Fruit fly (Drosophila melanogaster) whole organism, pupa: ENCODE results near the gene D2hgdh.
A peak's percentile ranks its signal among the peaks of the same experiment; 100 is the strongest.

ENCODE experiments used
- CG10348 ChIP-seq: fragments of 200-800 bp; sonication (Bioruptor generic); IDR thresholded peaks from 2 replicates; pipeline ENCODE4 v1.3.6; 2022; ENCODE audit warnings: missing biosample characterization, missing genetic modification characterization
- CG12605 ChIP-seq: fragments of 200-800 bp; sonication (Bioruptor generic); IDR thresholded peaks from 2 replicates; pipeline ENCODE4 v1.3.6; 2022; ENCODE audit warnings: missing biosample characterization, missing genetic modification characterization
- CG13204 ChIP-seq: fragments of 200-800 bp; sonication (Bioruptor generic); optimal IDR thresholded peaks from 2 replicates; lab custom pipeline; 2018; ENCODE audit warnings: missing biosample characterization, mild to moderate bottlenecking, missing genetic modification characterization, moderate library complexity
- CG14655 ChIP-seq: fragments of 200-800 bp; sonication (Bioruptor generic); optimal IDR thresholded peaks from 3 replicates; lab custom pipeline; 2017; ENCODE audit warnings: mild to moderate bottlenecking, missing biosample characterization, missing genetic modification reagents, missing genetic modification characterization
- CG15710 ChIP-seq: fragments of 200-800 bp; sonication (Bioruptor generic); optimal IDR thresholded peaks from 2 replicates; lab custom pipeline; 2018; ENCODE audit warnings: missing biosample characterization, mild to moderate bottlenecking, missing genetic modification characterization, moderate library complexity
- CG17806 ChIP-seq: fragments of 200-800 bp; sonication (Bioruptor generic); optimal IDR thresholded peaks from 2 replicates; lab custom pipeline; 2018; ENCODE audit warnings: missing biosample characterization, mild to moderate bottlenecking, missing genetic modification characterization, moderate library complexity
- CG32121 ChIP-seq: fragments of 200-800 bp; sonication (Bioruptor generic); IDR thresholded peaks from 2 replicates; pipeline ENCODE4 v1.3.6; 2022; ENCODE audit warnings: missing biosample characterization, missing genetic modification characterization
- CG34367 ChIP-seq: fragments of 200-800 bp; sonication (Bioruptor generic); optimal IDR thresholded peaks from 2 replicates; lab custom pipeline; 2018; ENCODE audit warnings: missing biosample characterization, mild to moderate bottlenecking, missing genetic modification characterization
- CG4496 ChIP-seq: fragments of 200-800 bp; sonication (Bioruptor generic); IDR thresholded peaks from 3 replicates; pipeline ENCODE4 v1.3.6; 2022; ENCODE audit warnings: missing biosample characterization, missing genetic modification characterization
- CG8159 ChIP-seq: fragments of 200-800 bp; sonication (Bioruptor generic); optimal IDR thresholded peaks from 3 replicates; lab custom pipeline; 2018; ENCODE audit warnings: missing biosample characterization, mild to moderate bottlenecking, missing genetic modification characterization, moderate library complexity
- CG8301 ChIP-seq: fragments of 200-800 bp; sonication (Bioruptor generic); optimal IDR thresholded peaks from 2 replicates; lab custom pipeline; 2018; ENCODE audit warnings: missing biosample characterization, mild to moderate bottlenecking, missing genetic modification characterization
- CG9948 ChIP-seq: fragments of 200-800 bp; sonication (Bioruptor generic); optimal IDR thresholded peaks from 2 replicates; lab custom pipeline; 2018; ENCODE audit warnings: missing biosample characterization, mild to moderate bottlenecking, missing genetic modification characterization, moderate library complexity
- D1 ChIP-seq: fragments of 200-800 bp; sonication (Bioruptor generic); optimal IDR thresholded peaks from 2 replicates; lab custom pipeline; 2018; ENCODE audit warnings: missing biosample characterization, mild to moderate bottlenecking, missing genetic modification characterization, moderate library complexity
- EcR ChIP-seq: fragments of 200-800 bp; sonication (Bioruptor generic); optimal IDR thresholded peaks from 3 replicates; lab custom pipeline; 2019; ENCODE audit warnings: missing biosample characterization, missing genetic modification characterization, mild to moderate bottlenecking, moderate library complexity, missing genetic modification reagents
- Ets98B ChIP-seq: fragments of 200-800 bp; sonication (Bioruptor generic); IDR thresholded peaks from 2 replicates; pipeline ENCODE4 v1.3.6; 2022; ENCODE audit warnings: missing biosample characterization, missing genetic modification characterization
- Pif1A ChIP-seq: fragments of 200-800 bp; sonication (Bioruptor generic); optimal IDR thresholded peaks from 3 replicates; lab custom pipeline; 2016; ENCODE audit warnings: missing biosample characterization, missing genetic modification characterization
- Pif1B ChIP-seq: fragments of 200-800 bp; sonication (Bioruptor generic); optimal IDR thresholded peaks from 3 replicates; lab custom pipeline; 2016; ENCODE audit warnings: missing biosample characterization, missing genetic modification characterization
- Snoo ChIP-seq: fragments of 200-800 bp; sonication (Bioruptor generic); optimal IDR thresholded peaks from 3 replicates; lab custom pipeline; 2017; ENCODE audit warnings: missing biosample characterization, mild to moderate bottlenecking, missing genetic modification characterization, inconsistent platforms
- fd96Ca ChIP-seq: fragments of 200-800 bp; sonication (Bioruptor generic); IDR thresholded peaks from 3 replicates; pipeline ENCODE4 v1.3.6; 2022; ENCODE audit warnings: missing biosample characterization, missing genetic modification characterization
- gl ChIP-seq: fragments of 200-800 bp; sonication (Bioruptor generic); optimal IDR thresholded peaks from 2 replicates; lab custom pipeline; 2018; ENCODE audit warnings: missing biosample characterization, mild to moderate bottlenecking, missing genetic modification characterization
- rn ChIP-seq: fragments of 200-800 bp; sonication (Bioruptor generic); IDR thresholded peaks from 2 replicates; pipeline ENCODE4 v1.3.6; 2022; ENCODE audit warnings: missing biosample characterization, missing genetic modification characterization

D2hgdh gene

DNA sequence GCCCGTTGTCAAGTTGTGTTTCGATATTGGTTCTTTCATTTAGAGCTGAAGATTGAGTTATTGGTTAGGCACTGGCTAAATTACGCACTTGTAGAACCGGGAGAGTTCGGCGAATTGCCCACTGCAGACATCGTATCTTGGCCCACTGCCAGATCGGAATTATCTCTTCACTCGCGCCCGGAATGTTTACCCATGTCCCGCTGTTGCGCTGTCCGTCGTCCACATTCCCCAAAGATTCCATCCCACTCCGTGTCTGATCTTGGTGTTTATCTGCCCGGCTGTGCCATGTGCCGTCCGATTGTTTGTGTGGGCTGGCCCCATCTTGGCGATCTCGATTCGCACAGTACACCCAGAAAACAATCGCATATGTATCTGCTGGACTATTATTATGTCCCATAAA, 36.9 kb upstream of the D2hgdh start:
- TF ChIP-seq CG8301, result no peak
- no peak for TF ChIP-seq D1 (tag; lab: Kevin White, UChicago)
- no peak for TF ChIP-seq rn
- TF ChIP-seq CG15710 (tag; lab: Kevin White, UChicago), result no peak
- no peak for TF ChIP-seq CG9948

DNA sequence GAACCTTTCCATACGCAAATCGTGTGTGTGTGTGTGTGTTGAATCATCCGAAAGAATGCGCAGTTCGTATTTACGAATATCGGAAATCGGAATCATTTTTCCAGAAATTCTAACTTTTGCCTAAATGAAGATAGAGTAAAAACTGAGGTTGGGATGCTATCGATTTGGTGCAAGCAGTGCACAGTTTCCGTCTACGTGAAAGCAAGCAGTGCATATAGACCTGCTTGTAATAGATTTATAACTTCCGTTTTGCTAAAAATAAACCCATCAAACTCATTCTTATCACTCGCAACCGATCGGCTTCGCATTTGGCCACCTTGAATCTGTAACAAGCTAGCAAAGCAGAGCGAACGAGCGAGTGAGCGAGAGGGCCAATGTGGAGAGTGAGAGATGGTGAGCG, 34.9 kb upstream of the D2hgdh start:
- TF ChIP-seq CG13204 (GFP tag; lab: Kevin White, UChicago) (no peak), Pif1A (GFP tag; lab: Kevin White, UChicago) (no peak), CG12605 (GFP tag; lab: Robert Waterston, UW) (no peak), CG34367 (tag; lab: Kevin White, UChicago) (no peak), CG14655 (GFP tag; lab: Kevin White, UChicago) (no peak), Pif1B (GFP tag; lab: Kevin White, UChicago) (no peak)

DNA sequence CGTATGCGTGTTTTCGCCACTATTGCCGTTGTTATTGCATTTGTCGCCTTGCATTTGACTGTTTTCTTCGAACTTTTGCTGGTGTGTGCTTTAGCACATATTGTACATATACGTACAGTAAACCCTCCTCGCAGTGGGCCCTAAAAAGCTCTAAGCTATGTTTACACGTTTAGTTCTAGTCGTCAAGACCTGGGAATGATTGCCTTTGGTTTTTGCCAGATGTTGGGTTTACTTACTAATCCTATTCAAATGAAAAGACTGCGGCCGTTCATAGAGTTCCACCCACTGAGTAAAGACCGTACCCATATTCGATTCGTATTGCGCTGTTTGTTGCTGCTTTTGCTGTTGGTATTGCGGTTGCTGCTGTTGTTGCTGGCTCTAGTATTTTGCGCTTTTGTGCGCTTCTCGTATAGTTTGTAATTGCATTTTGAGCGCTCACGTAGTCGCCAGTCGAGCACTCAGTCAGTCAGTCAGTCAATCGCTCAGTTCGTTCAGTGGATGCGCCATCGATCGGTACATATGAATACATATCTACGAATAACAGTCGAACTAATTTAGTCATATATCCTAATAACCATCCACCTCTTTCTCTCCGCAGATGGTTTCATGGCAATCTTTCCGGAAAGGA, 33.4 kb upstream of the D2hgdh start:
- TF ChIP-seq CG12605 (GFP tag; lab: Robert Waterston, UW), result peak; percentile 67
- peak; percentile 9 for TF ChIP-seq CG9948
- peak; percentile 95 for TF ChIP-seq fd96Ca (GFP tag; lab: Robert Waterston, UW)
- TF ChIP-seq Snoo (tag; lab: Kevin White, UChicago), result no peak
- TF ChIP-seq rn, result peak; percentile 33; the same call in 1 of the 2 replicates
- TF ChIP-seq CG17806 (tag; lab: Kevin White, UChicago), result no peak
- peak; percentile 92 for TF ChIP-seq CG32121 (GFP tag; lab: Robert Waterston, UW)
- TF ChIP-seq CG34367 (tag; lab: Kevin White, UChicago), result no peak
- peak; percentile 79 for TF ChIP-seq CG4496 (GFP tag; lab: Robert Waterston, UW)
- TF ChIP-seq CG15710 (tag; lab: Kevin White, UChicago), result peak; percentile 19
- peak; percentile 44 for TF ChIP-seq Pif1A (GFP tag; lab: Kevin White, UChicago)
- TF ChIP-seq Ets98B (GFP tag; lab: Robert Waterston, UW), result peak; percentile 92
- no peak for TF ChIP-seq CG13204 (GFP tag; lab: Kevin White, UChicago)
- TF ChIP-seq CG8159, result no peak
- TF ChIP-seq CG14655 (GFP tag; lab: Kevin White, UChicago), result no peak
- peak; percentile 61 for TF ChIP-seq CG8301
- no peak for TF ChIP-seq EcR
- TF ChIP-seq gl, result no peak
- peak; percentile 72 for TF ChIP-seq CG10348 (GFP tag; lab: Robert Waterston, UW)
- no peak for TF ChIP-seq Pif1B (GFP tag; lab: Kevin White, UChicago)
- no peak for TF ChIP-seq D1 (tag; lab: Kevin White, UChicago)

DNA sequence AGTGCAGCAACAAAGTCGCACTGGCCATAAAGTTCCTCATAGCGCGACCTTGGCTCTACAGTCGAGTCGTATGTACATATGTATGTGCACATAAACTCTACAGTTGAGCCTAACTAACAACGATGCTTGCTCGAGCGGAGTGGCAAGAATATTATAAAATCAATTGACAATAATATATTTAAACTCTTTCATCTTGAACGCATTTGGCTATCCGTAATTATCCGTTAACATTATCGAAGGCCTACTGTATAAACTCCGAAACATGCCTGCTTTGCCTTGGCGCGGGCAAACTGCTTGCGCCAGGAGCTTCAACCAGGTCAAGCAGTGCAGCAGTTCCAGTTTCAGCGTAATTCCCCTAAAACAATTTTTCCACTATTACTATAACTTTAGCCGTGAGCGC, 32.6 kb upstream of the D2hgdh start:
- TF ChIP-seq CG13204 (GFP tag; lab: Kevin White, UChicago) (no peak), CG12605 (GFP tag; lab: Robert Waterston, UW) (peak; percentile 46; the same call in 1 of the 2 replicates), CG17806 (tag; lab: Kevin White, UChicago) (peak; percentile 4), CG32121 (GFP tag; lab: Robert Waterston, UW) (peak; percentile 74), fd96Ca (GFP tag; lab: Robert Waterston, UW) (peak; percentile 75), EcR (no peak), CG15710 (tag; lab: Kevin White, UChicago) (peak; percentile 26), CG8301 (no peak), CG10348 (GFP tag; lab: Robert Waterston, UW) (0 out of 2 replicates have a peak, but pooled peaks have one; percentile 23), Ets98B (GFP tag; lab: Robert Waterston, UW) (peak; percentile 77), rn (peak; percentile 45; the same call in 1 of the 2 replicates), CG4496 (GFP tag; lab: Robert Waterston, UW) (peak; percentile 81)

DNA sequence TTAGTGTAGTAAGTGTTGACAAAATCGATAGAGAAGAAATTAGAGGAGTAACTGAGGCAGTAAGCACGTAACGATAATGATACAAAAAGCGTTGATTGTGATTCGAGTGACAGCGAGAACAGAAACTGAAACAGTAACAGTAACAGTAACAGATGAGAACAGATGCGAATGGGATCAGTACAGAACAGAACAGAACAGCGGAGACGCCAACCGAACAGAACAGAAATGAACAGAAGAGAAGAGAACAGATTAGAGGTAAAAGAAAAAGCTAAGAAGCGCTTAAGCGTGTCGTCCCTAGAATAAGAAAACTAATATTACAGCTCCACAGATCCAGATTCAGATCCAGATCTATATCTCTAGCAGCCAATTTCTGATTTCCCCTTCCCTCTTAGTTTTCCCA, 28.6 kb upstream of the D2hgdh start:
- no peak for TF ChIP-seq Snoo (tag; lab: Kevin White, UChicago)
- TF ChIP-seq D1 (tag; lab: Kevin White, UChicago), result no peak
- no peak for TF ChIP-seq rn
- no peak for TF ChIP-seq fd96Ca (GFP tag; lab: Robert Waterston, UW)
- TF ChIP-seq, all 21 proteins: peak for 0

DNA sequence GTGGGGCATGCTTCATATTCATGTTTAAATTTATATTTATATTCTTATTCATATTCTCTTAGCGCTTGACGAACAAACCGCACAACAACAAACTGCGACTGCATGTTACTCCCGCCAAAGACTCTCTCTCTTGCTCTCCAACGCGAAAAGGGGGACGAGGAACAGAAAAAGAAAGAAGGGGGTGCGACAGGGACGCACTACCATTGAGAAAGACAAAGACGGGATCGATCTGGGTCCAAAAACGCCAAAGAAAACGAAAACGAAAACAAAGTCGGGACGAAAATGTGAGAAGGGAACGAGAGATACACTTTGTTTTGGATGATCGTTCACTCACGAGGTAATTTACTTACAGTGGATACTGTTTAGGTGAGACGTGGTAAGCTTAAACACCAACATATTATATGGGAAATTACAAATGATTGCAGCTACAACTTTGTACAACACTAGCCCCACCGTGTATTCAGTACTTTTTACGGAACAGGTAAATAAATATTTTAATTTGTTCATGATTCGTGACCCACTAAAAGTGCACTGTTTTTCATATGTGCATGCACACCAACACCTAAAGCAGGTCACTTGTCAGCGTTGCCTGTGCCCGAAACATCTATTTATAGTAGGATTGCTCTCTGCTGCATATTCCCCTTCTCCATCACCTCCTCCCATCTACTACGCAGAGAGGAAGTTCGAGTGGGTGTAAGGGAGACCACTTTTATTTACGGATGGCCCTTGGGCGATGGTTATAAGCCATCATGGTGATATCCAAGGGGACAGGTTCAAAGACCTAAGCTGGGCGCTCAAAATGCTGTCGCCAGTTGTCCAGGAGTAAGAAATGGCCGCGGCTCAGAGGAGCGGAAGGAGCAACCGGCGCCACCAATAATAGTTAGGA, 19.3 kb upstream of the D2hgdh start:
- TF ChIP-seq CG12605 (GFP tag; lab: Robert Waterston, UW) (no peak), CG14655 (GFP tag; lab: Kevin White, UChicago) (no peak), Snoo (tag; lab: Kevin White, UChicago) (peak; percentile 2), CG8301 (no peak), CG13204 (GFP tag; lab: Kevin White, UChicago) (peak; percentile 34), CG15710 (tag; lab: Kevin White, UChicago) (peak; percentile 68), CG4496 (GFP tag; lab: Robert Waterston, UW) (peak; percentile 75), Pif1B (GFP tag; lab: Kevin White, UChicago) (peak; percentile 57), CG8159 (peak; percentile 71), gl (peak; percentile 55), CG9948 (peak; percentile 63), D1 (tag; lab: Kevin White, UChicago) (no peak), fd96Ca (GFP tag; lab: Robert Waterston, UW) (peak; percentile 51; the same call in 1 of the 3 replicates), CG32121 (GFP tag; lab: Robert Waterston, UW) (peak; percentile 80), CG17806 (tag; lab: Kevin White, UChicago) (peak; percentile 58), EcR (peak; percentile 40), Ets98B (GFP tag; lab: Robert Waterston, UW) (peak; percentile 67), CG34367 (tag; lab: Kevin White, UChicago) (peak; percentile 53), rn (0 out of 2 replicates have a peak, but pooled peaks have one; percentile 35), Pif1A (GFP tag; lab: Kevin White, UChicago) (peak; percentile 72), CG10348 (GFP tag; lab: Robert Waterston, UW) (no peak)
